Worm (Caenorhabditis elegans) whole organism, L4 larva: ENCODE results near the gene snf-5.

ENCODE experiments used
- F26F4.8 ChIP-seq: fragments of 200-800 bp; sonication (Bioruptor generic); conservative IDR thresholded peaks from 2 replicates; pipeline ENCODE4 v1.3.6; 2022; ENCODE audit warnings: missing genetic modification characterization, missing compliant biosample characterization
- F44E2.7 ChIP-seq: fragments of 200-800 bp; sonication (Bioruptor generic); IDR thresholded peaks from 2 replicates; pipeline ENCODE4 v2.1.2; 2022; ENCODE audit warnings: missing genetic modification characterization, missing compliant biosample characterization
- T20F7.1 ChIP-seq: fragments of 200-800 bp; sonication (Bioruptor generic); optimal IDR thresholded peaks from 2 replicates; lab custom pipeline; 2018; ENCODE audit warnings: mild to moderate bottlenecking, missing genetic modification characterization, missing compliant biosample characterization
- T26A8.4 ChIP-seq: fragments of 200-800 bp; sonication (Bioruptor generic); IDR thresholded peaks from 2 replicates; pipeline ENCODE4 v1.3.6; 2022; ENCODE audit warnings: missing genetic modification characterization, missing compliant biosample characterization
- aha-1 ChIP-seq: fragments of 150-350 bp; peaks from one replicate; lab custom pipeline; 2014; ENCODE audit warnings: missing biosample characterization, missing genetic modification characterization
- ama-1 ChIP-seq: fragments of 150-350 bp; optimal IDR thresholded peaks from 2 replicates; lab custom pipeline; 2014; ENCODE audit warnings: inconsistent platforms, mixed read lengths
- daf-12 ChIP-seq: fragments of 150-350 bp; optimal IDR thresholded peaks from 2 replicates; lab custom pipeline; 2014; ENCODE audit warnings: missing biosample characterization, missing genetic modification reagents, missing genetic modification characterization
- daf-16 ChIP-seq, 3 experiments: sonication (generic microtip); optimal IDR thresholded peaks; 2 replicates each; lab custom pipeline; 2016 to 2017; ENCODE audit warnings: missing genetic modification characterization in 3 of 3, missing genetic modification reagents in 3 of 3, mild to moderate bottlenecking in 2 of 3, missing compliant biosample characterization in 2 of 3, missing biosample characterization in 1 of 3, moderate library complexity in 1 of 3
- dmd-8 ChIP-seq: fragments of 200-800 bp; sonication (Bioruptor generic); IDR thresholded peaks from 2 replicates; pipeline ENCODE4 v1.3.6; 2022; ENCODE audit warnings: missing genetic modification characterization, missing compliant biosample characterization
- dmd-9 ChIP-seq: fragments of 200-800 bp; sonication (Bioruptor generic); IDR thresholded peaks from 2 replicates; pipeline ENCODE4 v1.3.6; 2022; ENCODE audit warnings: missing genetic modification reagents, missing genetic modification characterization, missing compliant biosample characterization
- gei-8 ChIP-seq: fragments of 200-800 bp; sonication (Bioruptor generic); optimal IDR thresholded peaks from 2 replicates; lab custom pipeline; 2018; ENCODE audit warnings: mild to moderate bottlenecking, missing genetic modification characterization, missing compliant biosample characterization
- hif-1 ChIP-seq, 2 experiments: sonication (generic microtip); optimal IDR thresholded peaks; 2 replicates each; lab custom pipeline; 2016 to 2017; ENCODE audit warnings: missing compliant biosample characterization in 2 of 2, missing genetic modification characterization in 2 of 2, missing genetic modification reagents in 2 of 2, missing genotype in 2 of 2, mild to moderate bottlenecking in 1 of 2
- hlh-30 ChIP-seq: sonication (generic microtip); optimal IDR thresholded peaks from 2 replicates; lab custom pipeline; 2017; ENCODE audit warnings: antibody characterized with exemption, mild to moderate bottlenecking, missing genetic modification characterization, missing compliant biosample characterization; ENCODE audit not compliant: insufficient read depth
- hmg-1.1 ChIP-seq: fragments of 200-800 bp; sonication (Bioruptor generic); IDR thresholded peaks from 2 replicates; pipeline ENCODE4 v1.3.6; 2022; ENCODE audit warnings: missing genetic modification reagents, missing genetic modification characterization, missing compliant biosample characterization
- lim-7 ChIP-seq: fragments of 200-800 bp; sonication (Bioruptor generic); IDR thresholded peaks from 2 replicates; pipeline ENCODE4 v1.3.6; 2022; ENCODE audit warnings: missing genetic modification characterization, missing compliant biosample characterization
- lin-13 ChIP-seq: fragments of 150-350 bp; optimal IDR thresholded peaks from 2 replicates; lab custom pipeline; 2014; ENCODE audit warnings: missing biosample characterization, missing genetic modification reagents, missing genetic modification characterization
- lin-29 ChIP-seq: fragments of 200-800 bp; sonication (Bioruptor generic); IDR thresholded peaks from 2 replicates; pipeline ENCODE4 v1.3.6; 2022; ENCODE audit warnings: missing genetic modification reagents, missing genetic modification characterization, missing compliant biosample characterization
- lin-38 ChIP-seq: fragments of 200-800 bp; sonication (Bioruptor generic); IDR thresholded peaks from 2 replicates; pipeline ENCODE4 v1.3.6; 2022; ENCODE audit warnings: missing genetic modification reagents, missing genetic modification characterization, missing compliant biosample characterization
- lsy-2 ChIP-seq, 2 experiments: fragments of 150-350 bp in 1 of 2; sonication (generic microtip) in 1 of 2; optimal IDR thresholded peaks; 2 replicates each; lab custom pipeline; 2014 to 2017; ENCODE audit warnings: missing biosample characterization in 2 of 2, missing genetic modification characterization in 2 of 2
- madf-9 ChIP-seq: fragments of 200-800 bp; sonication (Bioruptor generic); conservative IDR thresholded peaks from 2 replicates; pipeline ENCODE4 v1.3.6; 2022; ENCODE audit warnings: missing genetic modification reagents, missing genetic modification characterization, missing compliant biosample characterization
- mdl-1 ChIP-seq, 2 experiments: fragments of 150-350 bp in 1 of 2; sonication (generic microtip) in 1 of 2; optimal IDR thresholded peaks; 2 replicates each; lab custom pipeline; 2014 to 2017; ENCODE audit warnings: missing biosample characterization in 2 of 2, missing genetic modification characterization in 2 of 2
- mdt-29 ChIP-seq: fragments of 200-800 bp; sonication (Bioruptor generic); IDR thresholded peaks from 2 replicates; pipeline ENCODE4 v1.3.6; 2022; ENCODE audit warnings: missing genetic modification reagents, missing genetic modification characterization, missing compliant biosample characterization
- mep-1 ChIP-seq: fragments of 150-350 bp; sonication (generic microtip); optimal IDR thresholded peaks from 3 replicates; lab custom pipeline; 2014; ENCODE audit warnings: missing biosample characterization, missing genetic modification characterization
- nhr-28 ChIP-seq: fragments of 150-350 bp; optimal IDR thresholded peaks from 2 replicates; lab custom pipeline; 2014; ENCODE audit warnings: missing biosample characterization, missing genetic modification characterization
- nhr-41 ChIP-seq: fragments of 200-800 bp; sonication (Bioruptor generic); IDR thresholded peaks from 2 replicates; pipeline ENCODE4 v1.3.6; 2022; ENCODE audit warnings: missing genetic modification reagents, missing genetic modification characterization, missing compliant biosample characterization
- nhr-48 ChIP-seq: sonication (generic microtip); optimal IDR thresholded peaks from 2 replicates; lab custom pipeline; 2016; ENCODE audit warnings: mild to moderate bottlenecking, missing genetic modification characterization, missing compliant biosample characterization
- nhr-77 ChIP-seq: fragments of 150-350 bp; optimal IDR thresholded peaks from 2 replicates; lab custom pipeline; 2014; ENCODE audit warnings: missing biosample characterization, missing genetic modification characterization
- pha-4 ChIP-seq, 2 experiments: fragments of 150-350 bp in 1 of 2; fragments of 200-800 bp in 1 of 2; sonication (Bioruptor generic) in 1 of 2; IDR thresholded peaks in 1 of 2; optimal IDR thresholded peaks in 1 of 2; 2 replicates each; pipeline versions ENCODE4 v1.3.6 to Lab custom; 2014 to 2022; ENCODE audit warnings: missing genetic modification characterization in 2 of 2, missing genetic modification reagents in 2 of 2, missing biosample characterization in 1 of 2, missing compliant biosample characterization in 1 of 2
- sdz-12 ChIP-seq: fragments of 200-800 bp; sonication (Bioruptor generic); optimal IDR thresholded peaks from 2 replicates; lab custom pipeline; 2018; ENCODE audit warnings: mild to moderate bottlenecking, missing genetic modification characterization, missing compliant biosample characterization
- set-16 ChIP-seq: fragments of 200-800 bp; sonication (Bioruptor generic); IDR thresholded peaks from 2 replicates; pipeline ENCODE4 v1.3.6; 2022; ENCODE audit warnings: missing genetic modification reagents, missing genetic modification characterization, missing compliant biosample characterization
- snpc-4 ChIP-seq: fragments of 150-350 bp; optimal IDR thresholded peaks from 2 replicates; lab custom pipeline; 2014; ENCODE audit warnings: missing biosample characterization, missing genetic modification characterization
- tra-1 ChIP-seq: fragments of 200-800 bp; sonication (Bioruptor generic); IDR thresholded peaks from 2 replicates; pipeline ENCODE4 v1.3.6; 2022; ENCODE audit warnings: missing genetic modification reagents, missing genetic modification characterization, missing compliant biosample characterization
- unc-130 ChIP-seq: sonication (generic microtip); optimal IDR thresholded peaks from 2 replicates; lab custom pipeline; 2016; ENCODE audit warnings: missing genetic modification reagents, missing genetic modification characterization, missing compliant biosample characterization
- vab-7 ChIP-seq: fragments of 200-800 bp; sonication (Bioruptor generic); IDR thresholded peaks from 2 replicates; pipeline ENCODE4 v1.3.6; 2022; ENCODE audit warnings: missing genetic modification reagents, missing genetic modification characterization, missing compliant biosample characterization
- zfp-3 ChIP-seq: fragments of 200-800 bp; sonication (Bioruptor generic); conservative IDR thresholded peaks from 2 replicates; pipeline ENCODE4 v1.3.6; 2022; ENCODE audit warnings: missing genetic modification reagents, missing genetic modification characterization, missing compliant biosample characterization
- ztf-7 ChIP-seq: fragments of 150-350 bp; optimal IDR thresholded peaks from 2 replicates; lab custom pipeline; 2014; ENCODE audit warnings: missing biosample characterization, missing genetic modification characterization

Gene snf-5

DNA sequence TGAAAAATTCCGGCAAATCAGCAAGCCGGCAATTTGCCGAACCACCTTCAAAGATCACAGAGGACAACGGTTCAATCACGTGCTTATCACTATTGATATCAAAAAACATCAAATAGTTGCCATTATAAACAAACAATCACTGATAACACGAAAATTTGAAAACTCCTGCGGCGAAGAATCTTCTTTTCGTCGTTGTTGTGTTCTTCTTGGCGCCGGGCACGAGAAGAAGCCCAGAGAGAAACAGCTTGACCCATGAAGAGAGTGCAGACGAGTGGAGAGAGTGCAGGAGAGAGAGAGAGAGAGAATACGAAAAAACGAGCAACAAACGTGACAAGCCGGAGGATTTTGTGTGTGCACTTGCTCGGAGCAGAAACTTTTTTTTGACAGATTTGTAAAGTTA, 13.1 kb upstream of the snf-5 start (continued):
- TF ChIP-seq madf-9 (GFP tag; lab: Robert Waterston, UW) (0 out of 2 replicates have a peak, but pooled peaks have one; percentile 18), aha-1 (tag; lab: Kevin White, UChicago) (peak; percentile 98), snpc-4 (tag; lab: Kevin White, UChicago) (no peak), tra-1 (GFP tag; lab: Robert Waterston, UW) (peak; percentile 85), lim-7 (GFP tag; lab: Robert Waterston, UW) (no peak), F44E2.7 (GFP tag; lab: Robert Waterston, UW) (no peak), daf-16 (GFP tag; optimal IDR thresholded peaks at IDR 0.05; lab: Kevin White, UChicago) (peak; percentile 72 to 85), daf-16 (tag; optimal IDR thresholded peaks at IDR 0.05; lab: Kevin White, UChicago) (peak; percentile 99), ztf-7 (no peak), mdl-1 (tag; optimal IDR thresholded peaks at IDR 0.05; lab: Kevin White, UChicago) (peak; percentile 43 to 90), mep-1 (tag; lab: Kevin White, UChicago) (peak; percentile 68), lin-38 (peak; percentile 37), pha-4 (GFP tag; IDR thresholded peaks at IDR 0.05; lab: Robert Waterston, UW) (peak; percentile 45; the same call in 1 of the 2 replicates), pha-4 (tag; optimal IDR thresholded peaks at IDR 0.05; lab: Kevin White, UChicago) (no peak), hif-1 (tag; optimal IDR thresholded peaks at IDR 0.05; lab: Kevin White, UChicago) (peak; percentile 63 to 99), vab-7 (no peak), set-16 (GFP tag; lab: Robert Waterston, UW) (peak; percentile 33), nhr-41 (GFP tag; lab: Robert Waterston, UW) (0 out of 2 replicates have a peak, but pooled peaks have one; percentile 41), hlh-30 (tag; lab: Kevin White, UChicago) (peak; percentile 90), hmg-1.1 (GFP tag; lab: Robert Waterston, UW) (peak; percentile 45; the same call in 1 of the 2 replicates), lin-13 (GFP tag; lab: Kevin White, UChicago) (peak; percentile 26), lsy-2 (tag; optimal IDR thresholded peaks at IDR 0.05; lab: Kevin White, UChicago) (peak in 1 of 2 experiments; percentile 61), nhr-48 (tag; lab: Kevin White, UChicago) (peak; percentile 62), dmd-9 (GFP tag; lab: Robert Waterston, UW) (no peak), mdt-29 (GFP tag; lab: Robert Waterston, UW) (0 out of 2 replicates have a peak, but pooled peaks have one; percentile 19), nhr-28 (tag; lab: Kevin White, UChicago) (peak; percentile 88), daf-12 (tag; lab: Kevin White, UChicago) (no peak), gei-8 (GFP tag; lab: Kevin White, UChicago) (peak; percentile 41), ama-1 (lab: Kevin White, UChicago) (peak; percentile 14), zfp-3 (GFP tag; lab: Robert Waterston, UW) (0 out of 2 replicates have a peak, but pooled peaks have one; percentile 37)

DNA sequence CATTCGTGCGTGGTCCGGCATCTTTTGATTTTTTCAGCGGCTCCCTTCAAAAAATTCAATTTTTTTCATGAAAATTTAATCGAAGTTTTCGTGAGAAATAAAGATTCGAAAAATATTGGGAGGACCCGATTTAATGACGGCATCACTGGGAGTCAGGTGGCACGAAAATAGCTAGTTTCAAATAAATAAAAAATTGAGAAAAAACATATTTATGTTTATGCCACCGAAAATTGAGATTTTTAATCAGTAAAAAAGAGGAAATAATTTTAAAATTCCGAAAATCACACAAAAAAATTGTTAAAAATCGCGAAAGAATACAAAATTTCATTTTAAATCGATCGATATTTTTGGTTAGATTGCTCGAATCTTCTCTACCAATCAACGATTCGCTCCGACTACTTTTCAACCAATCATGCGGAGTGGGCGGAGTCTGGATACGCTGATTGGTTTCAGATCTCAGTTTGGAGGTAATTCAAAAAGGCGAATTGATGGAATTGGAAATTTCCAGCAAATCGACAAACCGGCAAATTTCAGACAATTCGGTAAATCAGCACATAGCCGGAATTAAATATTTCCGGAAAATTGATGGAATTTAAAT, 12.6 kb upstream of the snf-5 start, which contains the start of gene gsy-1:
gsy-1 (minus strand) TSS at position 51 of the 598 bp plus-strand sequence.
- TF ChIP-seq daf-16 (GFP tag; optimal IDR thresholded peaks at IDR 0.05; lab: Kevin White, UChicago) (peak in 1 of 2 experiments; percentile 52), daf-16 (tag; optimal IDR thresholded peaks at IDR 0.05; lab: Kevin White, UChicago) (no peak), F26F4.8 (GFP tag; lab: Robert Waterston, UW) (no peak), zfp-3 (GFP tag; lab: Robert Waterston, UW) (no peak), dmd-9 (GFP tag; lab: Robert Waterston, UW) (no peak)

DNA sequence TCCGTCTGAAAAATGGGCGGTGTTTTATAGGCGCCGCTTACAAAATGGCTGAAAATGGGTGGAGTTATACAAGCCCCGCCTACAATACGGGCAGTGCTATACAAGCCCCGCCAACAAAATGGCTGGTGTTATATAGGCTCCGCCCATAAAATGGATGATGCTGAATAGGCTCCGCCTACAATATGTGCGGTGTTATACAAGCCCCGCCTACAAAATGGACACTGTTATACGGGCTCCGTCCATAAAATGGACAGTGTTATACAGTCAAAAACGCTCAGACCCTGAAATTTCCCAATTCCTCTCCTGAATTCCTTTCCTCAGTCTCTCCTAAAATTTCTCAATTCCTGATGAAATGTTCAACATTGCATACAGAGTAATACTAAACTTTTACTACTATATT, 494 bp upstream of the snf-5 start:
- TF ChIP-seq nhr-77 (tag; lab: Kevin White, UChicago): peak; percentile 1
- no peak for TF ChIP-seq pha-4 (GFP tag; IDR thresholded peaks at IDR 0.05; lab: Robert Waterston, UW)
- no peak for TF ChIP-seq pha-4 (tag; optimal IDR thresholded peaks at IDR 0.05; lab: Kevin White, UChicago)
- TF ChIP-seq T20F7.1 (GFP tag; lab: Kevin White, UChicago): no peak
- no peak for TF ChIP-seq lin-29
- TF ChIP-seq snpc-4 (tag; lab: Kevin White, UChicago): no peak
- no peak for TF ChIP-seq sdz-12 (GFP tag; lab: Kevin White, UChicago)
- no peak for TF ChIP-seq tra-1 (GFP tag; lab: Robert Waterston, UW)
- 0 out of 2 replicates have a peak, but pooled peaks have one; percentile 13 for TF ChIP-seq T26A8.4 (GFP tag; lab: Robert Waterston, UW)
- TF ChIP-seq unc-130 (GFP tag; lab: Kevin White, UChicago): no peak
- peak; percentile 85 for TF ChIP-seq aha-1 (tag; lab: Kevin White, UChicago)
- peak; percentile 56 for TF ChIP-seq ama-1 (lab: Kevin White, UChicago)
- 0 out of 2 replicates have a peak, but pooled peaks have one; percentile 60 for TF ChIP-seq dmd-8 (GFP tag; lab: Robert Waterston, UW)
- TF ChIP-seq ztf-7: no peak
- TF ChIP-seq F44E2.7 (GFP tag; lab: Robert Waterston, UW): 0 out of 2 replicates have a peak, but pooled peaks have one; percentile 25
